Fruit fly (Drosophila melanogaster): Measurements from ENCODE around the gene CG7017.

The CG7017 gene

dm6 chr3L:20185206-20185868 lies 26.6 kb downstream of the CG7017 start (continued):
- TF ChIP-seq Six4 (GFP tag; optimal IDR thresholded peaks at IDR 0.05) (no peak), sd (tag; optimal IDR thresholded peaks at IDR 0.05) (no peak), CG16779 (GFP tag; IDR thresholded peaks at IDR 0.05) (0 out of 2 replicates have a peak, but pooled peaks have one; percentile 40), CG31441 (GFP tag; IDR thresholded peaks at IDR 0.05) (0 out of 2 replicates have a peak, but pooled peaks have one; percentile 17), zfh2 (GFP tag; optimal IDR thresholded peaks at IDR 0.05) (peak; percentile 49), CG14710 (tag; optimal IDR thresholded peaks at IDR 0.05) (no peak), sqz (GFP tag; optimal IDR thresholded peaks at IDR 0.05) (no peak), CG17361 (GFP tag; IDR thresholded peaks at IDR 0.05) (no peak), Ets97D (GFP tag; optimal IDR thresholded peaks at IDR 0.05) (no peak), lmd (GFP tag; IDR thresholded peaks at IDR 0.05) (peak; percentile 35; the same call in 1 of the 2 replicates), Rx (GFP tag; IDR thresholded peaks at IDR 0.05) (no peak), amos (GFP tag; IDR thresholded peaks at IDR 0.05; ENCODE audit: partially characterized antibody) (no peak; the same call in 1 of the 2 replicates), row (GFP tag; IDR thresholded peaks at IDR 0.05) (peak; percentile 61), Antp (GFP tag; optimal IDR thresholded peaks at IDR 0.05) (peak; percentile 5), E2f1 (GFP tag; IDR thresholded peaks at IDR 0.05) (no peak), Deaf1 (tag; optimal IDR thresholded peaks at IDR 0.05) (peak; percentile 98), al (GFP tag; IDR thresholded peaks at IDR 0.05) (no peak), bigmax (GFP tag; optimal IDR thresholded peaks at IDR 0.05) (no peak), CG4617 (GFP tag; optimal IDR thresholded peaks at IDR 0.05; ENCODE audit: borderline replicate concordance) (peak; percentile 30), cad (GFP tag; optimal IDR thresholded peaks at IDR 0.05) (no peak), insv (GFP tag; optimal IDR thresholded peaks at IDR 0.05) (no peak), CG10321 (GFP tag; IDR thresholded peaks at IDR 0.05) (no peak), CG18619 (GFP tag; optimal IDR thresholded peaks at IDR 0.05) (peak; percentile 82), Hr78 (GFP tag; optimal IDR thresholded peaks at IDR 0.05) (no peak), exex (tag; optimal IDR thresholded peaks at IDR 0.05) (no peak), CG9609 (GFP tag; optimal IDR thresholded peaks at IDR 0.05) (peak; percentile 50), nerfin-1 (tag; optimal IDR thresholded peaks at IDR 0.05) (no peak), zen (tag; optimal IDR thresholded peaks at IDR 0.05) (no peak), CG6765 (GFP tag; optimal IDR thresholded peaks at IDR 0.05) (peak; percentile 49), Sry-β (GFP tag; optimal IDR thresholded peaks at IDR 0.05) (no peak), Hey (tag; optimal IDR thresholded peaks at IDR 0.05) (no peak), Dad (GFP tag; optimal IDR thresholded peaks at IDR 0.05) (peak; percentile 4), chif (GFP tag; optimal IDR thresholded peaks at IDR 0.05) (no peak), pb (GFP tag; optimal IDR thresholded peaks at IDR 0.05) (no peak), Dp (GFP tag; optimal IDR thresholded peaks at IDR 0.05) (no peak), CG3281 (GFP tag; optimal IDR thresholded peaks at IDR 0.05) (peak; percentile 65), HHEX (GFP tag; optimal IDR thresholded peaks at IDR 0.05) (peak; percentile 61), so (GFP tag; IDR thresholded peaks at IDR 0.05) (no peak; the same call in 2 of the 3 replicates), Oaz (GFP tag; IDR thresholded peaks at IDR 0.05) (peak; percentile 46; the same call in 1 of the 2 replicates), dpn (GFP tag; optimal IDR thresholded peaks at IDR 0.05) (peak; percentile 22 to 59), CG3163 (GFP tag; optimal IDR thresholded peaks at IDR 0.05) (no peak), CG14014 (GFP tag; IDR thresholded peaks at IDR 0.05) (peak; percentile 58), HLH54F (GFP tag; optimal IDR thresholded peaks at IDR 0.05) (peak; percentile 71), Bgb (GFP tag; IDR thresholded peaks at IDR 0.05; ENCODE audit: partially characterized antibody) (no peak; the same call in 1 of the 2 replicates), CG4282 (GFP tag; optimal IDR thresholded peaks at IDR 0.05) (no peak), CG1603 (tag; optimal IDR thresholded peaks at IDR 0.05) (no peak), CG31388 (GFP tag; optimal IDR thresholded peaks at IDR 0.05) (no peak), nom (GFP tag; optimal IDR thresholded peaks at IDR 0.05) (no peak), CG9817 (tag; optimal IDR thresholded peaks at IDR 0.05) (peak; percentile 36), wek (GFP tag; optimal IDR thresholded peaks at IDR 0.05) (no peak)

All from whole organism, embryonic.